Worm (Caenorhabditis elegans): ENCODE results near the gene cec-2.

ce11 chrIV:1121511-1121910 lies 49.0 kb upstream of the cec-2 start:
- TF ChIP-seq elt-3 (tag; optimal IDR thresholded peaks at IDR 0.05) = no peak
- TF ChIP-seq vab-15 (tag; optimal IDR thresholded peaks at IDR 0.05) = no peak
- TF ChIP-seq lin-13 (GFP tag; optimal IDR thresholded peaks at IDR 0.05) = no peak
- no peak for TF ChIP-seq egl-27 (tag; optimal IDR thresholded peaks at IDR 0.05)
- TF ChIP-seq lin-39 (tag; optimal IDR thresholded peaks at IDR 0.05) = no peak

All from whole organism, L1 larva.